Worm (Caenorhabditis elegans) whole organism, young adult: Measurements from ENCODE around the gene D2024.5.

Source experiments
- B0336.3 ChIP-seq: fragments of 200-800 bp; sonication (Bioruptor generic); IDR thresholded peaks from 2 replicates; pipeline ENCODE4 v1.3.6; 2022; ENCODE audit warnings: missing genetic modification characterization, missing compliant biosample characterization
- F49E8.2 ChIP-seq: sonication (generic microtip); optimal IDR thresholded peaks from 3 replicates; lab custom pipeline; 2017; ENCODE audit warnings: missing genetic modification characterization, mild to moderate bottlenecking, missing compliant biosample characterization, antibody characterized with exemption, moderate library complexity; ENCODE audit not compliant: insufficient read depth
- Y79H2A.3 ChIP-seq: fragments of 200-800 bp; sonication (Bioruptor generic); conservative IDR thresholded peaks from 2 replicates; pipeline ENCODE4 v1.3.6; 2022; ENCODE audit warnings: missing genetic modification reagents, missing genetic modification characterization, missing compliant biosample characterization
- cebp-2 ChIP-seq: fragments of 200-800 bp; sonication (Bioruptor generic); IDR thresholded peaks from 2 replicates; pipeline ENCODE4 v1.3.6; 2022; ENCODE audit warnings: missing genetic modification characterization, missing compliant biosample characterization
- ets-4 ChIP-seq: fragments of 200-800 bp; sonication (Bioruptor generic); optimal IDR thresholded peaks from 2 replicates; lab custom pipeline; 2018; ENCODE audit warnings: mild to moderate bottlenecking, missing genetic modification characterization, missing compliant biosample characterization
- him-1 ChIP-seq: sonication (generic microtip); optimal IDR thresholded peaks from 2 replicates; lab custom pipeline; 2016; ENCODE audit warnings: missing genotype, missing genetic modification reagents, missing genetic modification characterization, missing compliant biosample characterization
- lsl-1 ChIP-seq: fragments of 200-800 bp; sonication (Bioruptor generic); optimal IDR thresholded peaks from 2 replicates; lab custom pipeline; 2018; ENCODE audit warnings: mild to moderate bottlenecking, missing genetic modification characterization, moderate library complexity, missing compliant biosample characterization
- nfyb-1 ChIP-seq: fragments of 200-800 bp; sonication (Bioruptor generic); IDR thresholded peaks from 2 replicates; pipeline ENCODE4 v1.3.6; 2022; ENCODE audit warnings: missing genetic modification reagents, missing genetic modification characterization, missing compliant biosample characterization
- unc-62 ChIP-seq: fragments of 150-350 bp; optimal IDR thresholded peaks from 2 replicates; lab custom pipeline; 2014; ENCODE audit warnings: missing biosample characterization, missing genetic modification reagents, missing genetic modification characterization

DNA sequence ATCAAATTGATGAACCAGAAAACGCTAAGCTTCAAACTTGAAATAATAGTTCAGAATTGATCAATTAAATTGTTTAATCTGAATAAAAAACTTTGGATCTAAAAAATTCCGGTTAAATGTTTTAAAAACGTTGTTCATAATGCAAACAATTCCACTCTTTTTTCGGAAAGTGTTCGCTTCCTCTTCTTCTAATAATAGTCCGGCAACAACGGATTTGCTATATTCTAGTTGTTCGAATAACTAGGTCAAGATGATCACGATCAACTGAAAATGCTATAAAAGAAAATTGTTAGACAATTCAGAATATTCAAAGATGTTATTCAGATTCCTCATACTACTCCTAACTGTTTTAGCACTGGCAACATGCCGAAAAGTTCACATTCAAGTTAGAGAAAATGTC lies 2.8 kb upstream of the D2024.5 start, which contains the start of gene D2024.4:
- TF ChIP-seq lsl-1 (GFP tag; lab: Kevin White, UChicago) (no peak), B0336.3 (GFP tag; lab: Robert Waterston, UW) (no peak), Y79H2A.3 (GFP tag; lab: Robert Waterston, UW) (no peak), nfyb-1 (GFP tag; lab: Robert Waterston, UW) (no peak), F49E8.2 (tag; lab: Kevin White, UChicago) (no peak), ets-4 (no peak), unc-62 (GFP tag; lab: Kevin White, UChicago) (no peak), cebp-2 (no peak), him-1 (no peak)
